Fruit fly (Drosophila melanogaster) whole organism, embryonic: ENCODE measurements around the gene Cpr30B.

Experiments used
- C15 ChIP-seq: fragments of 200-800 bp; sonication (Bioruptor generic); IDR thresholded peaks from 3 replicates; pipeline ENCODE4 v1.3.6; 2022; ENCODE audit warnings: missing biosample characterization, missing genetic modification characterization
- CG12155 ChIP-seq: fragments of 200-800 bp; sonication (Bioruptor generic); optimal IDR thresholded peaks from 3 replicates; lab custom pipeline; 2016; ENCODE audit warnings: missing biosample characterization, missing genetic modification characterization
- CG12769 ChIP-seq: fragments of 200-800 bp; sonication (Bioruptor generic); optimal IDR thresholded peaks from 2 replicates; lab custom pipeline; 2019; ENCODE audit warnings: missing biosample characterization, mild to moderate bottlenecking, missing genetic modification characterization, moderate library complexity
- CG13894 ChIP-seq: fragments of 200-800 bp; sonication (Bioruptor generic); optimal IDR thresholded peaks from 3 replicates; lab custom pipeline; 2018; ENCODE audit warnings: missing biosample characterization, mild to moderate bottlenecking, missing genetic modification characterization, moderate library complexity
- CG15269 ChIP-seq: fragments of 200-800 bp; sonication (Bioruptor generic); optimal IDR thresholded peaks from 2 replicates; lab custom pipeline; 2018; ENCODE audit warnings: missing biosample characterization, mild to moderate bottlenecking, missing genetic modification characterization, moderate library complexity
- CG16779 ChIP-seq: fragments of 200-800 bp; sonication (Bioruptor generic); IDR thresholded peaks from 2 replicates; pipeline ENCODE4 v1.3.6; 2022; ENCODE audit warnings: missing biosample characterization, missing genetic modification characterization
- CG30020 ChIP-seq: fragments of 200-800 bp; optimal IDR thresholded peaks from 2 replicates; lab custom pipeline; 2019; ENCODE audit warnings: missing biosample characterization, mild to moderate bottlenecking, missing genetic modification characterization, moderate library complexity
- CG34224 ChIP-seq: fragments of 200-800 bp; sonication (Bioruptor generic); IDR thresholded peaks from 3 replicates; pipeline ENCODE4 v1.3.6; 2022; ENCODE audit warnings: missing biosample characterization, missing genetic modification characterization; ENCODE audit not compliant: partially characterized antibody
- CG4360 ChIP-seq: fragments of 200-800 bp; sonication (Bioruptor generic); IDR thresholded peaks from 2 replicates; pipeline ENCODE4 v1.3.6; 2022; ENCODE audit warnings: missing biosample characterization, missing genetic modification characterization
- CG43689 ChIP-seq: fragments of 200-800 bp; sonication (Bioruptor generic); IDR thresholded peaks from 2 replicates; pipeline ENCODE4 v1.3.6; 2022; ENCODE audit warnings: missing biosample characterization, missing genetic modification characterization
- CG4854 ChIP-seq: fragments of 200-800 bp; sonication (Bioruptor generic); optimal IDR thresholded peaks from 2 replicates; lab custom pipeline; 2016; ENCODE audit warnings: missing biosample characterization, missing genetic modification characterization, inconsistent platforms
- CG8290 ChIP-seq, 3 experiments: fragments of 200-800 bp; sonication (Bioruptor generic); optimal IDR thresholded peaks; 2 replicates each; lab custom pipeline; 2016 to 2019; ENCODE audit warnings: missing biosample characterization in 3 of 3, missing genetic modification characterization in 3 of 3, mild to moderate bottlenecking in 2 of 3, moderate library complexity in 1 of 3
- CG8765 ChIP-seq: fragments of 200-800 bp; sonication (Bioruptor generic); IDR thresholded peaks from 2 replicates; pipeline ENCODE4 v1.3.6; 2022; ENCODE audit warnings: missing biosample characterization, missing genetic modification characterization
- CG8944 ChIP-seq: fragments of 200-800 bp; sonication (Bioruptor generic); optimal IDR thresholded peaks from 3 replicates; lab custom pipeline; 2016; ENCODE audit warnings: missing biosample characterization, missing genetic modification characterization
- CG9817 ChIP-seq: fragments of 200-800 bp; sonication (Bioruptor generic); optimal IDR thresholded peaks from 2 replicates; lab custom pipeline; 2018; ENCODE audit warnings: missing biosample characterization, mild to moderate bottlenecking, missing genetic modification characterization, moderate library complexity
- Chrac-16 ChIP-seq: fragments of 200-800 bp; sonication (Bioruptor generic); optimal IDR thresholded peaks from 3 replicates; lab custom pipeline; 2016; ENCODE audit warnings: missing biosample characterization, missing genetic modification characterization
- Dad ChIP-seq: fragments of 200-800 bp; sonication (Bioruptor generic); optimal IDR thresholded peaks from 3 replicates; lab custom pipeline; 2016; ENCODE audit warnings: missing biosample characterization, missing genetic modification characterization
- Deaf1 ChIP-seq: fragments of 200-800 bp; optimal IDR thresholded peaks from 3 replicates; lab custom pipeline; 2019; ENCODE audit warnings: missing biosample characterization, mild to moderate bottlenecking, missing genetic modification characterization, moderate library complexity
- Dek ChIP-seq: fragments of 200-800 bp; sonication (Bioruptor generic); optimal IDR thresholded peaks from 3 replicates; lab custom pipeline; 2019; ENCODE audit warnings: missing biosample characterization, mild to moderate bottlenecking, missing genetic modification characterization, moderate library complexity
- Dip2 ChIP-seq: fragments of 200-800 bp; sonication (Bioruptor generic); IDR thresholded peaks from 2 replicates; pipeline ENCODE4 v1.3.6; 2022; ENCODE audit warnings: missing biosample characterization, missing genetic modification characterization
- Doc2 ChIP-seq: fragments of 200-800 bp; sonication (Bioruptor generic); IDR thresholded peaks from 2 replicates; pipeline ENCODE4 v1.3.6; 2022; ENCODE audit warnings: missing biosample characterization, missing genetic modification characterization
- Hr78 ChIP-seq, 2 experiments: fragments of 200-800 bp in 1 of 2; fragments of >200 bp in 1 of 2; sonication (Bioruptor generic) in 1 of 2; optimal IDR thresholded peaks; 2 replicates each; lab custom pipeline; 2017 to 2019; ENCODE audit warnings: missing biosample characterization in 2 of 2, missing genetic modification characterization in 2 of 2, mild to moderate bottlenecking in 1 of 2, moderate library complexity in 1 of 2
- Med ChIP-seq: fragments of 200-800 bp; sonication (Bioruptor generic); peaks from one replicate; lab custom pipeline; 2016; ENCODE audit warnings: missing biosample characterization, missing genetic modification characterization, mild to moderate bottlenecking, inconsistent platforms, moderate library complexity
- Meics ChIP-seq: fragments of 200-800 bp; sonication (Bioruptor generic); optimal IDR thresholded peaks from 2 replicates; lab custom pipeline; 2017; ENCODE audit warnings: missing biosample characterization, mild to moderate bottlenecking, missing genetic modification characterization
- Rfx ChIP-seq: fragments of 200-800 bp; sonication (Bioruptor generic); IDR thresholded peaks from 2 replicates; pipeline ENCODE4 v1.3.6; 2022; ENCODE audit warnings: missing biosample characterization, missing genetic modification characterization
- Vsx1 ChIP-seq: fragments of 200-800 bp; sonication (Bioruptor generic); optimal IDR thresholded peaks from 2 replicates; lab custom pipeline; 2017; ENCODE audit warnings: missing biosample characterization, mild to moderate bottlenecking, missing genetic modification characterization, missing genetic modification reagents
- abd-A ChIP-seq: fragments of 200-800 bp; sonication (Bioruptor generic); optimal IDR thresholded peaks from 3 replicates; lab custom pipeline; 2019; ENCODE audit warnings: missing biosample characterization, mild to moderate bottlenecking, missing genetic modification characterization, moderate library complexity
- ara ChIP-seq: fragments of 200-800 bp; sonication (Bioruptor generic); IDR thresholded peaks from 2 replicates; pipeline ENCODE4 v1.3.6; 2022; ENCODE audit warnings: missing biosample characterization, missing genetic modification characterization
- ato ChIP-seq: fragments of 200-800 bp; sonication (Bioruptor generic); IDR thresholded peaks from 2 replicates; pipeline ENCODE4 v1.3.6; 2022; ENCODE audit warnings: missing biosample characterization, missing genetic modification characterization; ENCODE audit not compliant: partially characterized antibody
- bbx ChIP-seq: fragments of 200-800 bp; sonication (Bioruptor generic); IDR thresholded peaks from 2 replicates; pipeline ENCODE4 v1.3.6; 2022; ENCODE audit warnings: missing biosample characterization, missing genetic modification characterization; ENCODE audit not compliant: partially characterized antibody
- chinmo ChIP-seq: fragments of 200-800 bp; sonication (Bioruptor generic); IDR thresholded peaks from 4 replicates; pipeline ENCODE4 v1.3.6; 2022; ENCODE audit warnings: missing biosample characterization, missing genetic modification characterization; ENCODE audit not compliant: partially characterized antibody
- dati ChIP-seq: fragments of 200-800 bp; sonication (Bioruptor generic); IDR thresholded peaks from 2 replicates; pipeline ENCODE4 v1.3.6; 2022; ENCODE audit warnings: missing biosample characterization, missing genetic modification characterization
- dpn ChIP-seq, 2 experiments: fragments of 200-800 bp; sonication (Bioruptor generic); optimal IDR thresholded peaks; 3 replicates each; lab custom pipeline; 2016; ENCODE audit warnings: missing biosample characterization in 2 of 2, missing genetic modification characterization in 2 of 2
- gro ChIP-seq: fragments of 200-800 bp; sonication (Bioruptor generic); optimal IDR thresholded peaks from 2 replicates; lab custom pipeline; 2016; ENCODE audit warnings: missing biosample characterization, missing genetic modification characterization
- hkb ChIP-seq, 2 experiments: fragments of 200-800 bp in 1 of 2; fragments of >200 bp in 1 of 2; sonication (Bioruptor generic) in 1 of 2; IDR thresholded peaks in 1 of 2; optimal IDR thresholded peaks in 1 of 2; 2 replicates each; pipeline versions ENCODE4 v1.3.6 to Lab custom; 2017 to 2022; ENCODE audit warnings: missing biosample characterization in 1 of 2, missing genetic modification characterization in 1 of 2
- jing ChIP-seq: fragments of 200-800 bp; sonication (Bioruptor generic); optimal IDR thresholded peaks from 2 replicates; lab custom pipeline; 2018; ENCODE audit warnings: missing biosample characterization, mild to moderate bottlenecking, missing genetic modification characterization
- ken ChIP-seq: fragments of 200-800 bp; sonication (Bioruptor generic); IDR thresholded peaks from 3 replicates; pipeline ENCODE4 v1.3.6; 2022; ENCODE audit warnings: missing biosample characterization, missing genetic modification characterization
- lola ChIP-seq, 3 experiments: fragments of >200 bp in 2 of 3; fragments of 200-800 bp in 1 of 3; sonication (Bioruptor generic) in 1 of 3; optimal IDR thresholded peaks; 2 replicates each; lab custom pipeline; 2017 to 2019; ENCODE audit warnings: missing biosample characterization in 3 of 3, missing genetic modification characterization in 3 of 3, mild to moderate bottlenecking in 1 of 3, moderate library complexity in 1 of 3
- lov ChIP-seq, 2 experiments: fragments of 200-800 bp in 1 of 2; fragments of >200 bp in 1 of 2; sonication (Bioruptor generic) in 1 of 2; IDR thresholded peaks in 1 of 2; optimal IDR thresholded peaks in 1 of 2; 2 replicates in 1 of 2; 3 replicates in 1 of 2; pipeline versions ENCODE4 v1.3.6 to Lab custom; 2017 to 2022; ENCODE audit warnings: missing biosample characterization in 1 of 2, missing genetic modification characterization in 1 of 2
- rib ChIP-seq: fragments of 200-800 bp; sonication (Bioruptor generic); IDR thresholded peaks from 2 replicates; pipeline ENCODE4 v1.3.6; 2022; ENCODE audit warnings: missing biosample characterization, missing genetic modification characterization
- sens ChIP-seq: fragments of 200-800 bp; sonication (Bioruptor generic); peaks from one replicate; lab custom pipeline; 2016; ENCODE audit warnings: missing biosample characterization, missing genetic modification characterization
- slbo ChIP-seq: fragments of 200-800 bp; sonication (Bioruptor generic); IDR thresholded peaks from 2 replicates; pipeline ENCODE4 v1.3.6; 2022; ENCODE audit warnings: missing biosample characterization, missing genetic modification characterization
- ttk ChIP-seq: fragments of 200-800 bp; sonication (Bioruptor generic); IDR thresholded peaks from 2 replicates; pipeline ENCODE4 v2.1.2; 2022; ENCODE audit warnings: missing biosample characterization, missing genetic modification characterization
- vvl ChIP-seq: fragments of 200-800 bp; sonication (Bioruptor generic); IDR thresholded peaks from 2 replicates; pipeline ENCODE4 v1.3.6; 2022; ENCODE audit warnings: missing biosample characterization, missing genetic modification characterization
- zf30C ChIP-seq: fragments of 200-800 bp; sonication (Bioruptor generic); optimal IDR thresholded peaks from 3 replicates; lab custom pipeline; 2018; ENCODE audit warnings: missing biosample characterization, mild to moderate bottlenecking, missing genetic modification characterization

Cpr30B gene

dm6 chr2L:9506535-9507036 is 36.1 kb upstream of the Cpr30B start (continued):
- no peak for TF ChIP-seq slbo (GFP tag; lab: Robert Waterston, UW)
- TF ChIP-seq Rfx = 0 out of 2 replicates have a peak, but pooled peaks have one; percentile 15
- peak; percentile 49 for TF ChIP-seq vvl (GFP tag; lab: Robert Waterston, UW)
- TF ChIP-seq CG43689 (GFP tag; lab: Robert Waterston, UW) = no peak
- TF ChIP-seq, all 482 proteins: peak for 14

DNA sequence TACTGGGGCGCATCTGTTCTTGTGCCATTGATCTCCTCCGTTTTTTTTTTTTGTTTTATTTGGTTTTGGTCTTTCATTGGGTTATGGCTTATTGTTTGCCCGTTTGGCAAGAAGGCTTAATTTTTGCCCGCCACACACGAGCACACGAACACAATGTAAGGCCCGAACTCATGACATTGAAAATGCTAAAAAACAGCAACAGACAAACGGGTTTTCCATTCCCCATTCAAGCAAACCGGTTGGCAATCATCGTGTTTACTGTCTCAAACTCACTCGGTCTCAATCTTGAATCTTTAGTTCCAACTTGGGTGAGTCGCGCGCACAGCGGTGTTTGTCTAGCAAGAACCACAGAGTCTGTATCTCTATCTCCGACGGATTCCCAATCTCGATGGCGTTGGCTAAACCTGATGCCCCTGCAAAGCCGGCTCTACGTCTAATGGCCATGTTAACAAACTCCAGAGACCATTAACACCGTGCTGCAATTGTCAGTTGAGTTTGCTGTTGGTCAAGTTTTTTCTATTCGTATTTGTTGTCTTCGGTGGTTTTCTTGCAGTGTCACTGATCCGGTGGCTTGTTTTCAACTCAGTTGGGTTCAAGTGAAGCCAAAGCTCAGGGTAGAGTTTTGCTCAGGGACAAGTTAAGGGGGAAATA is 34.0 kb upstream of the Cpr30B start:
- TF ChIP-seq CG4360 (GFP tag; lab: Robert Waterston, UW) (no peak), CG16779 (no peak), ttk (GFP tag; lab: Robert Waterston, UW) (no peak), ato (no peak), Dad (no peak), ken (GFP tag; lab: Robert Waterston, UW) (no peak), hkb (optimal IDR thresholded peaks at IDR 0.05; lab: Kevin White, UChicago) (no peak), hkb (GFP tag; IDR thresholded peaks at IDR 0.05; lab: Robert Waterston, UW) (0 out of 2 replicates have a peak, but pooled peaks have one; percentile 28), Dip2 (GFP tag; lab: Robert Waterston, UW) (no peak), CG13894 (tag; lab: Kevin White, UChicago) (peak; percentile 70), gro (GFP tag; lab: Kevin White, UChicago) (peak; percentile 15), CG9817 (tag; lab: Kevin White, UChicago) (no peak), ara (GFP tag; lab: Robert Waterston, UW) (no peak), Hr78 (GFP tag; optimal IDR thresholded peaks at IDR 0.05; lab: Kevin White, UChicago) (peak in 1 of 2 experiments; percentile 22), CG15269 (tag; lab: Kevin White, UChicago) (peak; percentile 5), slbo (GFP tag; lab: Robert Waterston, UW) (no peak), CG8765 (GFP tag; lab: Robert Waterston, UW) (no peak), Doc2 (GFP tag; lab: Robert Waterston, UW) (no peak), jing (no peak), Vsx1 (GFP tag; lab: Kevin White, UChicago) (no peak), CG34224 (GFP tag; lab: Robert Waterston, UW) (no peak), Chrac-16 (GFP tag; lab: Kevin White, UChicago) (no peak), abd-A (tag; lab: Kevin White, UChicago) (peak; percentile 48), bbx (GFP tag; lab: Robert Waterston, UW) (no peak), Meics (GFP tag; lab: Kevin White, UChicago) (peak; percentile 19), CG4854 (GFP tag; lab: Kevin White, UChicago) (no peak), CG8290 (GFP tag; optimal IDR thresholded peaks at IDR 0.05; lab: Kevin White, UChicago) (no peak), CG8290 (tag; optimal IDR thresholded peaks at IDR 0.05; lab: Kevin White, UChicago) (peak in 1 of 2 experiments; percentile 48), CG12769 (tag; lab: Kevin White, UChicago) (peak; percentile 87), CG12155 (GFP tag; lab: Kevin White, UChicago) (no peak), dati (GFP tag; lab: Robert Waterston, UW) (no peak), lov (optimal IDR thresholded peaks at IDR 0.05; lab: Kevin White, UChicago) (no peak), lov (GFP tag; IDR thresholded peaks at IDR 0.05; lab: Robert Waterston, UW) (0 out of 3 replicates have a peak, but pooled peaks have one; percentile 48), Med (GFP tag; lab: Kevin White, UChicago) (peak; percentile 85), dpn (GFP tag; optimal IDR thresholded peaks at IDR 0.05; lab: Kevin White, UChicago) (no peak), Deaf1 (tag; lab: Kevin White, UChicago) (peak; percentile 22), CG30020 (tag; lab: Kevin White, UChicago) (no peak), Dek (tag; lab: Kevin White, UChicago) (no peak), lola (GFP tag; optimal IDR thresholded peaks at IDR 0.05; lab: Kevin White, UChicago) (no peak), chinmo (GFP tag; lab: Robert Waterston, UW) (peak; percentile 88; the same call in 3 of the 4 replicates), CG8944 (GFP tag; lab: Kevin White, UChicago) (no peak), zf30C (GFP tag; lab: Kevin White, UChicago) (no peak), rib (GFP tag; lab: Robert Waterston, UW) (peak; percentile 53; the same call in 1 of the 2 replicates), sens (peak; percentile 75), C15 (GFP tag; lab: Robert Waterston, UW) (no peak)
